Worm (Caenorhabditis elegans) whole organism, young adult: ENCODE measurements around the gene F38A1.6.
A peak's percentile ranks its signal among the peaks of the same experiment; 100 is the strongest.

Experiments
- C06A6.2 ChIP-seq: fragments of 200-800 bp; sonication (Bioruptor generic); conservative IDR thresholded peaks from 2 replicates; pipeline ENCODE4 v1.3.6; 2022; ENCODE audit warnings: missing genetic modification characterization, missing compliant biosample characterization
- C17E4.6 ChIP-seq: fragments of 200-800 bp; sonication (Bioruptor generic); IDR thresholded peaks from 2 replicates; pipeline ENCODE4 v1.3.6; 2022; ENCODE audit warnings: missing genetic modification reagents, missing genetic modification characterization, missing compliant biosample characterization
- F49E8.2 ChIP-seq: sonication (generic microtip); optimal IDR thresholded peaks from 3 replicates; lab custom pipeline; 2017; ENCODE audit warnings: missing genetic modification characterization, mild to moderate bottlenecking, missing compliant biosample characterization, antibody characterized with exemption, moderate library complexity; ENCODE audit not compliant: insufficient read depth
- T07F8.4 ChIP-seq: sonication (generic microtip); optimal IDR thresholded peaks from 2 replicates; lab custom pipeline; 2016; ENCODE audit warnings: mild to moderate bottlenecking, missing genetic modification characterization, moderate library complexity, missing compliant biosample characterization
- T26A5.8 ChIP-seq: sonication (generic microtip); optimal IDR thresholded peaks from 2 replicates; lab custom pipeline; 2016; ENCODE audit warnings: missing genetic modification characterization, missing compliant biosample characterization
- Y53F4B.3 ChIP-seq: fragments of 200-800 bp; sonication (Bioruptor generic); IDR thresholded peaks from 2 replicates; pipeline ENCODE4 v1.3.6; 2022; ENCODE audit warnings: missing genetic modification reagents, missing genetic modification characterization, missing compliant biosample characterization
- Y53G8AR.9 ChIP-seq: fragments of 200-800 bp; sonication (Bioruptor generic); conservative IDR thresholded peaks from 2 replicates; pipeline ENCODE4 v1.3.6; 2022; ENCODE audit warnings: missing genetic modification reagents, missing genetic modification characterization, missing compliant biosample characterization
- Y67H2A.10 ChIP-seq: fragments of 200-800 bp; sonication (Bioruptor generic); conservative IDR thresholded peaks from 2 replicates; pipeline ENCODE4 v1.3.6; 2022; ENCODE audit warnings: missing genetic modification reagents, missing genetic modification characterization, missing compliant biosample characterization
- aptf-2 ChIP-seq: fragments of 200-800 bp; sonication (Bioruptor generic); conservative IDR thresholded peaks from 2 replicates; pipeline ENCODE4 v1.3.6; 2022; ENCODE audit warnings: missing genetic modification reagents, missing genetic modification characterization, missing compliant biosample characterization
- aptf-3 ChIP-seq: fragments of 200-800 bp; sonication (Bioruptor generic); IDR thresholded peaks from 2 replicates; pipeline ENCODE4 v1.3.6; 2022; ENCODE audit warnings: missing genetic modification characterization, missing compliant biosample characterization
- atf-7 ChIP-seq: sonication (generic microtip); optimal IDR thresholded peaks from 2 replicates; lab custom pipeline; 2017; ENCODE audit warnings: mild to moderate bottlenecking, missing genetic modification characterization, missing compliant biosample characterization
- ccch-3 ChIP-seq: fragments of 200-800 bp; sonication (Bioruptor generic); optimal IDR thresholded peaks from 2 replicates; lab custom pipeline; 2018; ENCODE audit warnings: mild to moderate bottlenecking, missing genetic modification characterization, missing compliant biosample characterization
- cebp-1 ChIP-seq, 2 experiments: fragments of 200-800 bp in 1 of 2; sonication (Bioruptor generic) in 1 of 2; sonication (generic microtip) in 1 of 2; IDR thresholded peaks in 1 of 2; optimal IDR thresholded peaks in 1 of 2; 2 replicates each; pipeline versions ENCODE4 v1.3.6 to Lab custom; 2017 to 2022; ENCODE audit warnings: missing compliant biosample characterization in 2 of 2, missing genetic modification characterization in 2 of 2, mild to moderate bottlenecking in 1 of 2, missing genetic modification reagents in 1 of 2, moderate library complexity in 1 of 2
- ceh-100 ChIP-seq: fragments of 200-800 bp; sonication (Bioruptor generic); IDR thresholded peaks from 2 replicates; pipeline ENCODE4 v1.3.6; 2022; ENCODE audit warnings: missing genetic modification reagents, missing genetic modification characterization, missing compliant biosample characterization
- ceh-27 ChIP-seq: fragments of 200-800 bp; sonication (Bioruptor generic); optimal IDR thresholded peaks from 2 replicates; lab custom pipeline; 2018; ENCODE audit warnings: mild to moderate bottlenecking, missing genetic modification characterization, moderate library complexity, missing compliant biosample characterization
- chd-7 ChIP-seq: sonication (generic microtip); optimal IDR thresholded peaks from 2 replicates; lab custom pipeline; 2016; ENCODE audit warnings: mild to moderate bottlenecking, missing genetic modification characterization, moderate library complexity, missing compliant biosample characterization
- dox-1 ChIP-seq: fragments of 200-800 bp; sonication (Bioruptor generic); IDR thresholded peaks from 2 replicates; pipeline ENCODE4 v1.3.6; 2022; ENCODE audit warnings: missing genetic modification reagents, missing genetic modification characterization, missing compliant biosample characterization
- dpl-1 ChIP-seq: fragments of 150-350 bp; optimal IDR thresholded peaks from 2 replicates; lab custom pipeline; 2014; ENCODE audit warnings: missing biosample characterization, missing genetic modification reagents, missing genetic modification characterization
- egl-44 ChIP-seq: fragments of 200-800 bp; sonication (Bioruptor generic); IDR thresholded peaks from 2 replicates; pipeline ENCODE4 v1.3.6; 2022; ENCODE audit warnings: missing genetic modification reagents, missing genetic modification characterization, missing compliant biosample characterization
- egrh-3 ChIP-seq: fragments of 200-800 bp; sonication (Bioruptor generic); IDR thresholded peaks from 2 replicates; pipeline ENCODE4 v1.3.6; 2022; ENCODE audit warnings: missing genetic modification reagents, missing genetic modification characterization, missing compliant biosample characterization
- ets-4 ChIP-seq: fragments of 200-800 bp; sonication (Bioruptor generic); optimal IDR thresholded peaks from 2 replicates; lab custom pipeline; 2018; ENCODE audit warnings: mild to moderate bottlenecking, missing genetic modification characterization, missing compliant biosample characterization
- fkh-3 ChIP-seq: sonication (generic microtip); optimal IDR thresholded peaks from 2 replicates; lab custom pipeline; 2016; ENCODE audit warnings: mild to moderate bottlenecking, missing genetic modification characterization, missing compliant biosample characterization
- him-1 ChIP-seq: sonication (generic microtip); optimal IDR thresholded peaks from 2 replicates; lab custom pipeline; 2016; ENCODE audit warnings: missing genotype, missing genetic modification reagents, missing genetic modification characterization, missing compliant biosample characterization
- hlh-12 ChIP-seq: sonication (generic microtip); optimal IDR thresholded peaks from 2 replicates; lab custom pipeline; 2016; ENCODE audit warnings: missing genetic modification characterization, missing compliant biosample characterization
- hmg-1.2 ChIP-seq: fragments of 200-800 bp; sonication (Bioruptor generic); IDR thresholded peaks from 2 replicates; pipeline ENCODE4 v1.3.6; 2022; ENCODE audit warnings: missing genetic modification reagents, missing genetic modification characterization, missing compliant biosample characterization
- let-526 ChIP-seq: fragments of 200-800 bp; sonication (Bioruptor generic); IDR thresholded peaks from 2 replicates; pipeline ENCODE4 v1.3.6; 2022; ENCODE audit warnings: missing genetic modification reagents, missing genetic modification characterization, missing compliant biosample characterization
- lin-35 ChIP-seq, 3 experiments: fragments of 150-350 bp in 2 of 3; sonication (generic microtip) in 1 of 3; optimal IDR thresholded peaks; 2 replicates each; lab custom pipeline; 2014 to 2018; ENCODE audit warnings: missing biosample characterization in 3 of 3, missing genetic modification characterization in 3 of 3, missing genetic modification reagents in 3 of 3
- lir-1 ChIP-seq: fragments of 200-800 bp; sonication (Bioruptor generic); conservative IDR thresholded peaks from 2 replicates; pipeline ENCODE4 v1.3.6; 2022; ENCODE audit warnings: missing genetic modification reagents, missing genetic modification characterization, missing compliant biosample characterization
- madf-6 ChIP-seq: fragments of 200-800 bp; sonication (Bioruptor generic); IDR thresholded peaks from 2 replicates; pipeline ENCODE4 v1.3.6; 2022; ENCODE audit warnings: missing genetic modification reagents, missing genetic modification characterization, missing compliant biosample characterization
- madf-8 ChIP-seq: fragments of 200-800 bp; sonication (Bioruptor generic); conservative IDR thresholded peaks from 2 replicates; pipeline ENCODE4 v1.3.6; 2022; ENCODE audit warnings: missing genetic modification reagents, missing genetic modification characterization, missing compliant biosample characterization
- mcd-1 ChIP-seq: fragments of 200-800 bp; sonication (Bioruptor generic); IDR thresholded peaks from 2 replicates; pipeline ENCODE4 v1.3.6; 2022; ENCODE audit warnings: missing genetic modification reagents, missing genetic modification characterization, missing compliant biosample characterization
- mel-28 ChIP-seq: sonication (generic microtip); optimal IDR thresholded peaks from 2 replicates; lab custom pipeline; 2016; ENCODE audit warnings: borderline replicate concordance, mild to moderate bottlenecking, missing genetic modification characterization, missing compliant biosample characterization
- mes-4 ChIP-seq: sonication (generic microtip); optimal IDR thresholded peaks from 2 replicates; lab custom pipeline; 2016; ENCODE audit warnings: missing genotype, missing genetic modification characterization, missing compliant biosample characterization
- mxl-1 ChIP-seq: sonication (generic microtip); optimal IDR thresholded peaks from 2 replicates; lab custom pipeline; 2016; ENCODE audit warnings: missing genetic modification characterization, missing compliant biosample characterization
- nfyb-1 ChIP-seq: fragments of 200-800 bp; sonication (Bioruptor generic); IDR thresholded peaks from 2 replicates; pipeline ENCODE4 v1.3.6; 2022; ENCODE audit warnings: missing genetic modification reagents, missing genetic modification characterization, missing compliant biosample characterization
- nhr-120 ChIP-seq: fragments of 200-800 bp; sonication (Bioruptor generic); IDR thresholded peaks from 2 replicates; pipeline ENCODE4 v1.3.6; 2022; ENCODE audit warnings: missing genetic modification characterization, missing compliant biosample characterization
- nhr-90 ChIP-seq: sonication (generic microtip); optimal IDR thresholded peaks from 2 replicates; lab custom pipeline; 2016; ENCODE audit warnings: missing genotype, mild to moderate bottlenecking, missing genetic modification characterization, missing compliant biosample characterization
- repo-1 ChIP-seq: sonication (generic microtip); optimal IDR thresholded peaks from 2 replicates; lab custom pipeline; 2017; ENCODE audit warnings: mild to moderate bottlenecking, missing genetic modification characterization, missing compliant biosample characterization
- sdz-38 ChIP-seq: sonication (generic microtip); optimal IDR thresholded peaks from 2 replicates; lab custom pipeline; 2016; ENCODE audit warnings: missing genotype, missing genetic modification characterization, missing compliant biosample characterization
- somi-1 ChIP-seq: fragments of 200-800 bp; sonication (Bioruptor generic); optimal IDR thresholded peaks from 2 replicates; lab custom pipeline; 2018; ENCODE audit warnings: mild to moderate bottlenecking, missing genetic modification characterization, missing compliant biosample characterization
- tbp1 ChIP-seq: fragments of 200-800 bp; sonication (Bioruptor generic); optimal IDR thresholded peaks from 2 replicates; lab custom pipeline; 2018; ENCODE audit warnings: mild to moderate bottlenecking, missing genetic modification characterization, missing compliant biosample characterization
- tlf-1 ChIP-seq: fragments of 200-800 bp; sonication (Bioruptor generic); optimal IDR thresholded peaks from 2 replicates; lab custom pipeline; 2018; ENCODE audit warnings: mild to moderate bottlenecking, missing genetic modification characterization, missing compliant biosample characterization
- unc-130 ChIP-seq: sonication (generic microtip); optimal IDR thresholded peaks from 2 replicates; lab custom pipeline; 2016; ENCODE audit warnings: missing genetic modification reagents, missing genetic modification characterization, missing compliant biosample characterization
- zfh-2 ChIP-seq: fragments of 200-800 bp; sonication (Bioruptor generic); conservative IDR thresholded peaks from 2 replicates; pipeline ENCODE4 v1.3.6; 2022; ENCODE audit warnings: missing genetic modification reagents, missing genetic modification characterization, missing compliant biosample characterization
- ztf-18 ChIP-seq: sonication (generic microtip); optimal IDR thresholded peaks from 2 replicates; lab custom pipeline; 2016; ENCODE audit warnings: missing genotype, mild to moderate bottlenecking, missing genetic modification characterization, missing compliant biosample characterization
- ztf-25 ChIP-seq: fragments of 200-800 bp; sonication (Bioruptor generic); IDR thresholded peaks from 2 replicates; pipeline ENCODE4 v1.3.6; 2022; ENCODE audit warnings: missing genetic modification reagents, missing genetic modification characterization, missing compliant biosample characterization
- ztf-26 ChIP-seq: sonication (generic microtip); optimal IDR thresholded peaks from 2 replicates; lab custom pipeline; 2017; ENCODE audit warnings: missing genetic modification characterization, missing compliant biosample characterization

The F38A1.6 gene

DNA sequence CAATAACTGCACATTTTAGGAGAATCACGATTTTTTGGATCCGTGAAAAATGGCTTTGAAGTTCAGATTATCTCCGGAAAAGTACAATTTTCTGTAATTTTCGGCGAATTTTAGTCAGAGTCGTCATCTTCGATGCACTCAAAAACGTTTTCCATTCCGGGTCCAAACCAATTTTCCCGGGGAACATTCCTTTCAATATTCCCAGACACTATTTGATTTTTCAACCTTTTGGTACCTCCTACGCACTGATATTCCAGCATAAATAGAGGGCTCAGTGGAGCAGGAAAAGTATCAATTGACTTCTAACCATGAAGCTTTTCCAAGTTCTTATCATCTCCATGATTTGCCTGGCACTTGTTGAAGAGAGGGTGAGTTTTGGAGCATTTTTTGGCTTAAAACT lies 20.1 kb upstream of the F38A1.6 start, which contains the start of gene W09G12.6 (continued):
- TF ChIP-seq lin-35 (GFP tag; optimal IDR thresholded peaks at IDR 0.05; lab: Kevin White, UChicago) (no peak), ceh-100 (no peak), aptf-3 (GFP tag; lab: Robert Waterston, UW) (no peak), lir-1 (GFP tag; lab: Robert Waterston, UW) (no peak), tbp1 (GFP tag; lab: Kevin White, UChicago) (no peak), cebp-1 (GFP tag; IDR thresholded peaks at IDR 0.05; lab: Robert Waterston, UW) (no peak), cebp-1 (tag; optimal IDR thresholded peaks at IDR 0.05; lab: Kevin White, UChicago) (no peak), F49E8.2 (no peak), nfyb-1 (GFP tag; lab: Robert Waterston, UW) (no peak)

DNA sequence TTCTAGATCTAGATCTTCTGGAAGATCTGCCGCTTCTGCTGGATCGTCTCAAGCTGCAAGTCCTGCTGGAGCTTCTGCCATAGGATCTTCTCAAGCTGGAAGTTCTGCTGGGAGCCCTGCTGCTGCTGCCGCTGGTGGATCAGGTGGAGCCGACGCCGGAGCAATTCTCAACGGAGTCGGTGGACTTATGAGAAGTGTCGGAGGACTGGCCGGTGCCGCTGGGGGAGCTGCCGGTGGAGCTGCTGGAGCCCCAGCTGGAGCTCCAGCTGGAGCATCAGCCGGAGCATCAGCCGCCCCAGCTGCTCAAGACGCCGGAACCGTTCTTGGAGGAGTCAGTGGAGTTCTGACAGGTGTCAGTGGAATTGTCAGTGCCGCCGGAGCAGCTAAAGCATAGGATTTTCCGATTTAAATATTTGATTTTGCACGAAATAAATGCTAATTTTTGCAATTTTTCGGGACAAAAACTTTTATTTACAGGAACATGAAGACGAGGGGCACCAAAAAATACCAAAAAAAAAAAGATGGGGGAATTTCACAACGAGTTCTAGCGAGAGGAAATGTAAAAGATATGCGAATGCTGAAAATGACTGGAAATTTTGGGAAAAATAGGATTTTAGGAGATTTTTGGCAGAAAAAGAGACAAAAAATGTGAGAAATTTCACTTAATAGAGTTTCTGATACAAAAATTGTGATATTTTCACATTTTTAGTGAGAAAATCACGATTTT lies 19.1 kb upstream of the F38A1.6 start:
- TF ChIP-seq him-1 (tag; lab: Kevin White, UChicago), result no peak
- peak; percentile 27 for TF ChIP-seq chd-7 (tag; lab: Kevin White, UChicago)
- no peak for TF ChIP-seq dpl-1
- 0 out of 2 replicates have a peak, but pooled peaks have one; percentile 19 for TF ChIP-seq dox-1 (GFP tag; lab: Robert Waterston, UW)
- TF ChIP-seq madf-6 (GFP tag; lab: Robert Waterston, UW), result 0 out of 2 replicates have a peak, but pooled peaks have one; percentile 28
- TF ChIP-seq zfh-2, result peak; percentile 96
- no peak for TF ChIP-seq ztf-26 (tag; lab: Kevin White, UChicago)
- TF ChIP-seq unc-130 (GFP tag; lab: Kevin White, UChicago), result no peak
- TF ChIP-seq nhr-90 (tag; lab: Kevin White, UChicago), result no peak
- TF ChIP-seq sdz-38 (tag; lab: Kevin White, UChicago), result no peak
- no peak for TF ChIP-seq repo-1 (tag; lab: Kevin White, UChicago)
- no peak for TF ChIP-seq egl-44 (GFP tag; lab: Robert Waterston, UW)
- no peak for TF ChIP-seq Y53F4B.3 (GFP tag; lab: Robert Waterston, UW)
- no peak for TF ChIP-seq fkh-3
- TF ChIP-seq aptf-2 (GFP tag; lab: Robert Waterston, UW), result no peak
- TF ChIP-seq ztf-18, result no peak
- TF ChIP-seq ceh-27, result no peak
- TF ChIP-seq mxl-1 (tag; lab: Kevin White, UChicago), result no peak
- no peak for TF ChIP-seq hlh-12 (tag; lab: Kevin White, UChicago)
- no peak for TF ChIP-seq madf-8
- TF ChIP-seq mel-28, result no peak
- TF ChIP-seq Y53G8AR.9 (GFP tag; lab: Robert Waterston, UW), result no peak
- 0 out of 2 replicates have a peak, but pooled peaks have one; percentile 23 for TF ChIP-seq mcd-1 (GFP tag; lab: Robert Waterston, UW)
- no peak for TF ChIP-seq ztf-25 (GFP tag; lab: Robert Waterston, UW)
- TF ChIP-seq C06A6.2 (GFP tag; lab: Robert Waterston, UW), result no peak
- TF ChIP-seq nhr-120 (GFP tag; lab: Robert Waterston, UW), result no peak
- no peak for TF ChIP-seq tlf-1 (GFP tag; lab: Kevin White, UChicago)
- TF ChIP-seq T26A5.8 (tag; lab: Kevin White, UChicago), result no peak
- TF ChIP-seq ccch-3 (GFP tag; lab: Kevin White, UChicago), result no peak
- no peak for TF ChIP-seq T07F8.4 (tag; lab: Kevin White, UChicago)
- TF ChIP-seq C17E4.6 (GFP tag; lab: Robert Waterston, UW), result no peak
- no peak for TF ChIP-seq hmg-1.2 (GFP tag; lab: Robert Waterston, UW)
- no peak for TF ChIP-seq somi-1 (GFP tag; lab: Kevin White, UChicago)
- no peak for TF ChIP-seq lin-35 (GFP tag; optimal IDR thresholded peaks at IDR 0.05; lab: Kevin White, UChicago)
- TF ChIP-seq ets-4 (GFP tag; lab: Kevin White, UChicago), result no peak
- TF ChIP-seq atf-7, result no peak
- TF ChIP-seq mes-4 (tag; lab: Kevin White, UChicago), result no peak
- no peak for TF ChIP-seq Y67H2A.10 (GFP tag; lab: Robert Waterston, UW)
- TF ChIP-seq egrh-3 (GFP tag; lab: Robert Waterston, UW), result peak; percentile 98
- TF ChIP-seq let-526 (GFP tag; lab: Robert Waterston, UW), result no peak
